Fruit fly (Drosophila melanogaster) whole organism, prepupa: ENCODE measurements around the gene CG31278.

Experiments
- Blimp-1 ChIP-seq: fragments of 200-800 bp; sonication (Bioruptor generic); optimal IDR thresholded peaks from 3 replicates; lab custom pipeline; 2017; ENCODE audit warnings: missing biosample characterization, missing genetic modification characterization, mild to moderate bottlenecking, moderate library complexity, missing genetic modification reagents
- CG10631 ChIP-seq: fragments of 200-800 bp; sonication (Bioruptor generic); optimal IDR thresholded peaks from 2 replicates; lab custom pipeline; 2016; ENCODE audit warnings: missing biosample characterization, missing genetic modification characterization
- CG10669 ChIP-seq: fragments of 200-800 bp; sonication (Bioruptor generic); optimal IDR thresholded peaks from 3 replicates; lab custom pipeline; 2018; ENCODE audit warnings: missing biosample characterization, mild to moderate bottlenecking, missing genetic modification characterization, moderate library complexity
- CG11294 ChIP-seq: fragments of 200-800 bp; sonication (Bioruptor generic); IDR thresholded peaks from 2 replicates; pipeline ENCODE4 v1.3.6; 2022; ENCODE audit warnings: missing biosample characterization, missing genetic modification characterization
- CG11762 ChIP-seq: fragments of 200-800 bp; sonication (Bioruptor generic); optimal IDR thresholded peaks from 3 replicates; lab custom pipeline; 2016; ENCODE audit warnings: missing biosample characterization, missing genetic modification characterization; ENCODE audit not compliant: insufficient read depth
- CG11902 ChIP-seq: fragments of 200-800 bp; sonication (Bioruptor generic); optimal IDR thresholded peaks from 3 replicates; lab custom pipeline; 2016; ENCODE audit warnings: missing biosample characterization, missing genetic modification characterization
- CG15336 ChIP-seq: fragments of 200-800 bp; sonication (Bioruptor generic); IDR thresholded peaks from 2 replicates; pipeline ENCODE4 v1.3.6; 2022; ENCODE audit warnings: missing biosample characterization, missing genetic modification characterization
- CG1621 ChIP-seq: fragments of 200-800 bp; sonication (Bioruptor generic); optimal IDR thresholded peaks from 3 replicates; lab custom pipeline; 2018; ENCODE audit warnings: missing biosample characterization, mild to moderate bottlenecking, missing genetic modification characterization
- CG3032 ChIP-seq: fragments of 200-800 bp; optimal IDR thresholded peaks from 2 replicates; lab custom pipeline; 2019; ENCODE audit warnings: missing biosample characterization, mild to moderate bottlenecking, missing genetic modification characterization, moderate library complexity
- CG31627 ChIP-seq: fragments of 200-800 bp; sonication (Bioruptor generic); optimal IDR thresholded peaks from 3 replicates; lab custom pipeline; 2016; ENCODE audit warnings: missing biosample characterization, missing genetic modification characterization
- CG4318 ChIP-seq: fragments of 200-800 bp; sonication (Bioruptor generic); optimal IDR thresholded peaks from 3 replicates; lab custom pipeline; 2017; ENCODE audit warnings: missing biosample characterization, mild to moderate bottlenecking, missing genetic modification characterization
- CG6276 ChIP-seq: fragments of 200-800 bp; sonication (Bioruptor generic); optimal IDR thresholded peaks from 2 replicates; lab custom pipeline; 2017; ENCODE audit warnings: missing biosample characterization, mild to moderate bottlenecking, missing genetic modification characterization
- CG6808 ChIP-seq: fragments of 200-800 bp; sonication (Bioruptor generic); optimal IDR thresholded peaks from 3 replicates; lab custom pipeline; 2017; ENCODE audit warnings: missing biosample characterization, missing genetic modification characterization, mild to moderate bottlenecking, moderate library complexity, missing genetic modification reagents
- CG7368 ChIP-seq: fragments of 200-800 bp; sonication (Bioruptor generic); optimal IDR thresholded peaks from 3 replicates; lab custom pipeline; 2016; ENCODE audit warnings: missing biosample characterization, missing genetic modification characterization
- CG8319 ChIP-seq: fragments of 200-800 bp; sonication (Bioruptor generic); optimal IDR thresholded peaks from 3 replicates; lab custom pipeline; 2016; ENCODE audit warnings: missing biosample characterization, missing genetic modification characterization
- CG8632 ChIP-seq: fragments of 200-800 bp; sonication (Bioruptor generic); optimal IDR thresholded peaks from 3 replicates; lab custom pipeline; 2016; ENCODE audit warnings: missing biosample characterization, missing genetic modification characterization
- CG9139 ChIP-seq: fragments of 200-800 bp; sonication (Bioruptor generic); optimal IDR thresholded peaks from 3 replicates; lab custom pipeline; 2017; ENCODE audit warnings: missing biosample characterization, mild to moderate bottlenecking, missing genetic modification characterization
- Eip75B ChIP-seq: fragments of 200-800 bp; sonication (Bioruptor generic); optimal IDR thresholded peaks from 3 replicates; lab custom pipeline; 2016; ENCODE audit warnings: missing biosample characterization, missing genetic modification characterization
- Eip78C ChIP-seq: fragments of 200-800 bp; sonication (Bioruptor generic); peaks from one replicate; lab custom pipeline; 2016; ENCODE audit warnings: missing biosample characterization, missing genetic modification characterization
- Ets96B ChIP-seq: fragments of 200-800 bp; optimal IDR thresholded peaks from 2 replicates; lab custom pipeline; 2019; ENCODE audit warnings: missing biosample characterization, mild to moderate bottlenecking, missing genetic modification characterization, moderate library complexity
- Hr39 ChIP-seq: fragments of 200-800 bp; sonication (Bioruptor generic); optimal IDR thresholded peaks from 2 replicates; lab custom pipeline; 2016; ENCODE audit warnings: missing biosample characterization, missing genetic modification characterization
- Lpt ChIP-seq: fragments of 200-800 bp; sonication (Bioruptor generic); optimal IDR thresholded peaks from 3 replicates; lab custom pipeline; 2016; ENCODE audit warnings: missing biosample characterization, missing genetic modification characterization
- Met ChIP-seq: fragments of 200-800 bp; sonication (Bioruptor generic); optimal IDR thresholded peaks from 3 replicates; lab custom pipeline; 2016; ENCODE audit warnings: missing biosample characterization, missing genetic modification characterization
- OdsH ChIP-seq: fragments of 200-800 bp; sonication (Bioruptor generic); optimal IDR thresholded peaks from 3 replicates; lab custom pipeline; 2016; ENCODE audit warnings: missing biosample characterization, missing genetic modification characterization
- Smox ChIP-seq: fragments of 200-800 bp; sonication (Bioruptor generic); optimal IDR thresholded peaks from 3 replicates; lab custom pipeline; 2016; ENCODE audit warnings: missing biosample characterization, missing genetic modification characterization
- Sox102F ChIP-seq: fragments of 200-800 bp; sonication (Bioruptor generic); optimal IDR thresholded peaks from 2 replicates; lab custom pipeline; 2016; ENCODE audit warnings: missing biosample characterization, mild to moderate bottlenecking, missing genetic modification characterization
- acj6 ChIP-seq: fragments of 200-800 bp; sonication (Bioruptor generic); optimal IDR thresholded peaks from 3 replicates; lab custom pipeline; 2016; ENCODE audit warnings: missing biosample characterization, missing genetic modification characterization
- cyc ChIP-seq: fragments of 200-800 bp; sonication (Bioruptor generic); optimal IDR thresholded peaks from 3 replicates; lab custom pipeline; 2016; ENCODE audit warnings: missing biosample characterization, missing genetic modification characterization
- dsx ChIP-seq: fragments of 200-800 bp; optimal IDR thresholded peaks from 3 replicates; lab custom pipeline; 2019; ENCODE audit warnings: missing biosample characterization, mild to moderate bottlenecking, missing genetic modification characterization, moderate library complexity; ENCODE audit not compliant: poor library complexity, severe bottlenecking
- eg ChIP-seq: fragments of 200-800 bp; sonication (Bioruptor generic); IDR thresholded peaks from 3 replicates; pipeline ENCODE4 v1.3.6; 2022; ENCODE audit warnings: missing biosample characterization, missing genetic modification characterization
- esn ChIP-seq: fragments of 200-800 bp; sonication (Bioruptor generic); optimal IDR thresholded peaks from 2 replicates; lab custom pipeline; 2016; ENCODE audit warnings: missing biosample characterization, mild to moderate bottlenecking, missing genetic modification characterization, moderate library complexity
- fd85E ChIP-seq: fragments of 200-800 bp; sonication (Bioruptor generic); optimal IDR thresholded peaks from 3 replicates; lab custom pipeline; 2016; ENCODE audit warnings: missing biosample characterization, missing genetic modification characterization
- fkh ChIP-seq: fragments of 200-800 bp; sonication (Bioruptor generic); optimal IDR thresholded peaks from 3 replicates; lab custom pipeline; 2017; ENCODE audit warnings: missing biosample characterization, mild to moderate bottlenecking, missing genetic modification characterization, moderate library complexity
- lz ChIP-seq: fragments of 200-800 bp; sonication (Bioruptor generic); optimal IDR thresholded peaks from 3 replicates; lab custom pipeline; 2016; ENCODE audit warnings: missing biosample characterization, missing genetic modification characterization
- salr ChIP-seq, 2 experiments: fragments of 200-800 bp; sonication (Bioruptor generic); optimal IDR thresholded peaks; 3 replicates each; lab custom pipeline; 2016 to 2018; ENCODE audit warnings: missing biosample characterization in 2 of 2, missing genetic modification characterization in 2 of 2, mild to moderate bottlenecking in 1 of 2
- ss ChIP-seq, 2 experiments: fragments of 200-800 bp; sonication (Bioruptor generic); optimal IDR thresholded peaks; 2 replicates in 1 of 2; 3 replicates in 1 of 2; lab custom pipeline; 2017 to 2018; ENCODE audit warnings: mild to moderate bottlenecking in 2 of 2, missing biosample characterization in 2 of 2, missing genetic modification characterization in 2 of 2, moderate library complexity in 1 of 2
- svp ChIP-seq: fragments of 200-800 bp; sonication (Bioruptor generic); peaks from one replicate; lab custom pipeline; 2016; ENCODE audit warnings: missing biosample characterization, missing genetic modification characterization
- topi ChIP-seq: fragments of 200-800 bp; sonication (Bioruptor generic); optimal IDR thresholded peaks from 3 replicates; lab custom pipeline; 2016; ENCODE audit warnings: missing biosample characterization, missing genetic modification characterization

The CG31278 gene

DNA sequence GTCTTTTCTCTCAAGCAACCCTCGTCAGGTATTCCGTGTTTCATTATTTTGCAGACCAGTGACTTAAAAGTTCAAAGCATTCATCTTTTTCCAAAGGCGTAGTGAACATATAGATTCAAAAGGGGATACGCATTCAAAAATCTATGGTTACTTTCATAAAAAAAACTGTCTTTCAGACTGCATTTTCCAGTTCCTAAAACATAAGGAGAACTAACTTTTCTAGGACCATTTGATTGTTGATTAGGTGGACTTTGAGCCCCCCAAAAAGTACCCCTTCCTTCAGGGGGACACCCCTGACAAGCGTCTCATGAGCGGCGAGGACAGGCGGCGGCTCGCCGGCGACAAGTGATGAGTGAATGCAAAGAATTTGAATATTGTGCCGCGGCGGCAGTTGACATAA, 34.6 kb downstream of the CG31278 start (continued):
- TF ChIP-seq fd85E (GFP tag; lab: Kevin White, UChicago) (no peak), CG4318 (GFP tag; lab: Kevin White, UChicago) (no peak), CG15336 (GFP tag; lab: Robert Waterston, UW) (no peak), CG3032 (tag; lab: Kevin White, UChicago) (no peak), CG11762 (GFP tag; lab: Kevin White, UChicago) (no peak), Sox102F (GFP tag; lab: Kevin White, UChicago) (peak; percentile 6), CG8632 (GFP tag; lab: Kevin White, UChicago) (no peak), CG31627 (GFP tag; lab: Kevin White, UChicago) (peak; percentile 22), CG6276 (no peak), Blimp-1 (no peak), topi (GFP tag; lab: Kevin White, UChicago) (no peak), acj6 (GFP tag; lab: Kevin White, UChicago) (peak; percentile 7)
- TF ChIP-seq, all 60 proteins: peak for 18

DNA sequence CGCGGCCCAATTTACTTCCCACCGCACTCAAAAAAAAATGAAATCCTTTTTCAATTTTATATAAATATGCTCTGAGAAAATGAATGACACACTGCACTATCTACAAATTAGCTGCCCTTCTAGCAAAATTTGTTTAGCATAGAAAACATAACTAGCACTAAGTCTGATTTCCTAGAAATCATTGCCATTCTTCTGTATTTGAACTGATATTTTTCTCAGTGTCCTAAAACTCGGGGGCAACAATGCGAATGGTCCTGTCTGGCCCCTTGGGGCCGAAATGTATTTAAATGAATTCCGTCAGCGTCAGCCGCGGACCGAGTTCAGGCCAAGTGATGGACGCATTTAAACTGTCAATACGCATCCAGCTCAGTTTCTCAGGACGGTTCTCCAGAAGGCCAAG, 35.5 kb downstream of the CG31278 start:
- TF ChIP-seq svp (GFP tag; lab: Kevin White, UChicago) (peak; percentile 76), Blimp-1 (no peak), salr (GFP tag; optimal IDR thresholded peaks at IDR 0.05; lab: Kevin White, UChicago) (no peak), ss (GFP tag; optimal IDR thresholded peaks at IDR 0.05; lab: Kevin White, UChicago) (no peak), fkh (no peak), Smox (peak; percentile 20), CG9139 (GFP tag; lab: Kevin White, UChicago) (no peak), CG10669 (GFP tag; lab: Kevin White, UChicago) (no peak), Sox102F (GFP tag; lab: Kevin White, UChicago) (peak; percentile 5), Eip78C (GFP tag; lab: Kevin White, UChicago) (peak; percentile 51), Met (GFP tag; lab: Kevin White, UChicago) (peak; percentile 24), Hr39 (GFP tag; lab: Kevin White, UChicago) (peak; percentile 2), cyc (GFP tag; lab: Kevin White, UChicago) (no peak), lz (peak; percentile 18), esn (GFP tag; lab: Kevin White, UChicago) (peak; percentile 18), CG3032 (tag; lab: Kevin White, UChicago) (no peak)

DNA sequence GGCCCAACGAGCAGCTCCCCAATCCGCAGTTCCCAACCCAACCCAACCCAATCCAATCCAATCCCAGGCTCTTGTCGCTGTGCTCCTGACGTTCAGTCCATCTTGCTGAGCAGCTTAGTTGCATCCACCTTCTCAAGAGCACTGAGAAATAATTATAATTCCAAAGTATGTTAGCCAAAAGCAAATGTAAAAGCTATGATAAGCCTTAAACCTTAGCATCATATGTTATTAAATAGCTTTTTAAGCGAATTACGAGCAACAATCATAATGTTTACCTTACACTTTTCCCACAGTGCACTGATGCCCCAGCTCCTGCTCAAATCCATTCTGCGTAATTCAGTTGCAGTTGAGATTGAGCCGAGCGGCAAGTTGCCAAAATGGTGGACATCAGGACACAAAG, 38.2 kb downstream of the CG31278 start:
- TF ChIP-seq lz (peak; percentile 23), esn (GFP tag; lab: Kevin White, UChicago) (peak; percentile 36), Lpt (GFP tag; lab: Kevin White, UChicago) (no peak), CG8632 (GFP tag; lab: Kevin White, UChicago) (no peak), Eip75B (GFP tag; lab: Kevin White, UChicago) (peak; percentile 4), topi (GFP tag; lab: Kevin White, UChicago) (peak; percentile 39), CG11294 (GFP tag; lab: Robert Waterston, UW) (no peak), Ets96B (tag; lab: Kevin White, UChicago) (peak; percentile 28), CG1621 (tag; lab: Kevin White, UChicago) (no peak), Eip78C (GFP tag; lab: Kevin White, UChicago) (peak; percentile 51), CG11762 (GFP tag; lab: Kevin White, UChicago) (no peak), eg (no peak), Met (GFP tag; lab: Kevin White, UChicago) (peak; percentile 43), CG8319 (GFP tag; lab: Kevin White, UChicago) (no peak), OdsH (GFP tag; lab: Kevin White, UChicago) (peak; percentile 11), CG31627 (GFP tag; lab: Kevin White, UChicago) (peak; percentile 14), cyc (GFP tag; lab: Kevin White, UChicago) (peak; percentile 15), Sox102F (GFP tag; lab: Kevin White, UChicago) (peak; percentile 24), Hr39 (GFP tag; lab: Kevin White, UChicago) (peak; percentile 36), CG11902 (GFP tag; lab: Kevin White, UChicago) (no peak), CG6808 (no peak), CG10631 (GFP tag; lab: Kevin White, UChicago) (peak; percentile 3), svp (GFP tag; lab: Kevin White, UChicago) (peak; percentile 80), CG15336 (GFP tag; lab: Robert Waterston, UW) (no peak), dsx (peak; percentile 25), Smox (peak; percentile 10), CG7368 (no peak), CG10669 (GFP tag; lab: Kevin White, UChicago) (peak; percentile 0), CG3032 (tag; lab: Kevin White, UChicago) (peak; percentile 0)
- TF ChIP-seq, all 60 proteins: peak for 18
